Fruit fly (Drosophila melanogaster): ENCODE measurements around the gene CG32240.

CG32240 gene

DNA sequence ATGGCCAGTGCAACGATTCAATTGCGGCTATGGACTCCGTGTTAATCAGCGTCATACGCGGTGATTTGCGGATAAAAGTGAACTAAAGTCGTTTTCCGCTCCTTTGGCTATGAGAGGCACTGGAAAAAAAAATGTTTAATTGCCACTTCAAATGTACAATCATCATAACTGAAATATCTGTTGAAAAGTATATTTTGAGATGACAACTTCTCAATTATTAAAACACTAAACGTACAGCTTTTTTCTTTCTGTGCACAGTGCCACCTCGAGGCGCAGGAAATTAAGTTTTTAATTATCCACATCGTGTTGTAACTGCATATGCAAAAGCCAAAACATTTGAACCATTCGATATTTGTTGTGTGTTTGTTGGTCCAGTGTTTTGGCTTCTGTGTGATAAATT is 11.4 kb upstream of the CG32240 start (continued):
- TF ChIP-seq ss (GFP tag; optimal IDR thresholded peaks at IDR 0.05) = no peak
- peak; percentile 23 for TF ChIP-seq achi (GFP tag; optimal IDR thresholded peaks at IDR 0.05)
- no peak for TF ChIP-seq Ets21C (GFP tag; optimal IDR thresholded peaks at IDR 0.05)
- peak; percentile 80 for TF ChIP-seq CG15336 (GFP tag; IDR thresholded peaks at IDR 0.05)
- no peak for TF ChIP-seq Eip93F (GFP tag; optimal IDR thresholded peaks at IDR 0.05)
- TF ChIP-seq dsx (GFP tag; optimal IDR thresholded peaks at IDR 0.05; ENCODE audit: poor library complexity, severe bottlenecking) = no peak
- TF ChIP-seq Smox (GFP tag; optimal IDR thresholded peaks at IDR 0.05) = no peak
- no peak for TF ChIP-seq CG11902 (GFP tag; optimal IDR thresholded peaks at IDR 0.05)
- no peak for TF ChIP-seq spab (GFP tag; optimal IDR thresholded peaks at IDR 0.05)
- TF ChIP-seq dac (GFP tag; optimal IDR thresholded peaks at IDR 0.05) = peak; percentile 37
- peak; percentile 70 for TF ChIP-seq Hr4 (GFP tag; optimal IDR thresholded peaks at IDR 0.05)
- no peak for TF ChIP-seq salr (GFP tag; optimal IDR thresholded peaks at IDR 0.05)
- peak; percentile 78 for TF ChIP-seq CG6276 (GFP tag; optimal IDR thresholded peaks at IDR 0.05)
- TF ChIP-seq CG1621 (tag; optimal IDR thresholded peaks at IDR 0.05) = no peak
- TF ChIP-seq CG8119 (GFP tag; IDR thresholded peaks at IDR 0.05) = peak; percentile 68
- no peak for TF ChIP-seq Sox15 (GFP tag; optimal IDR thresholded peaks at IDR 0.05)
- peak; percentile 73 for TF ChIP-seq CG6163 (GFP tag; IDR thresholded peaks at IDR 0.05)
- no peak for TF ChIP-seq fkh (GFP tag; optimal IDR thresholded peaks at IDR 0.05)
- no peak for TF ChIP-seq CG3032 (tag; optimal IDR thresholded peaks at IDR 0.05)
- no peak for TF ChIP-seq Ets96B (tag; optimal IDR thresholded peaks at IDR 0.05)
- TF ChIP-seq CG6854 (GFP tag; optimal IDR thresholded peaks at IDR 0.05) = no peak
- TF ChIP-seq CG6808 (GFP tag; optimal IDR thresholded peaks at IDR 0.05) = no peak
- peak; percentile 48 for TF ChIP-seq pdm3 (GFP tag; optimal IDR thresholded peaks at IDR 0.05)
- no peak for TF ChIP-seq Lpt (GFP tag; optimal IDR thresholded peaks at IDR 0.05)
- TF ChIP-seq Blimp-1 (GFP tag; optimal IDR thresholded peaks at IDR 0.05) = no peak
- no peak for TF ChIP-seq fd59A (GFP tag; optimal IDR thresholded peaks at IDR 0.05)
- peak; percentile 68 for TF ChIP-seq Eip78C (GFP tag)
- TF ChIP-seq cyc (GFP tag; optimal IDR thresholded peaks at IDR 0.05) = no peak

- TF ChIP-seq CG34406 (GFP tag; optimal IDR thresholded peaks at IDR 0.05) = no peak
- no peak for TF ChIP-seq Hr38 (GFP tag; optimal IDR thresholded peaks at IDR 0.05)
- TF ChIP-seq CG7368 (GFP tag; optimal IDR thresholded peaks at IDR 0.05) = no peak
- TF ChIP-seq CG16779 (tag; optimal IDR thresholded peaks at IDR 0.05) = no peak
- no peak for TF ChIP-seq CG8119 (GFP tag; IDR thresholded peaks at IDR 0.05)
- TF ChIP-seq CG8319 (GFP tag; optimal IDR thresholded peaks at IDR 0.05) = no peak
- TF ChIP-seq ss (GFP tag; optimal IDR thresholded peaks at IDR 0.05) = no peak
- no peak for TF ChIP-seq Ets96B (tag; optimal IDR thresholded peaks at IDR 0.05)
- no peak for TF ChIP-seq CG6276 (GFP tag; optimal IDR thresholded peaks at IDR 0.05)
- no peak for TF ChIP-seq Eip93F (GFP tag; optimal IDR thresholded peaks at IDR 0.05)
- no peak for TF ChIP-seq CG6163 (GFP tag; IDR thresholded peaks at IDR 0.05)
- no peak for TF ChIP-seq Eip75B (GFP tag; optimal IDR thresholded peaks at IDR 0.05)
- no peak for TF ChIP-seq CG4318 (GFP tag; optimal IDR thresholded peaks at IDR 0.05)
- no peak for TF ChIP-seq Lpt (GFP tag; optimal IDR thresholded peaks at IDR 0.05)
- peak; percentile 39 for TF ChIP-seq CG3919 (GFP tag; optimal IDR thresholded peaks at IDR 0.05)
- TF ChIP-seq dsx (GFP tag; optimal IDR thresholded peaks at IDR 0.05; ENCODE audit: poor library complexity, severe bottlenecking) = no peak
- no peak for TF ChIP-seq dac (GFP tag; optimal IDR thresholded peaks at IDR 0.05)
- no peak for TF ChIP-seq Sox15 (GFP tag; optimal IDR thresholded peaks at IDR 0.05)
- peak; percentile 54 for TF ChIP-seq topi (GFP tag; optimal IDR thresholded peaks at IDR 0.05)
- TF ChIP-seq esn (GFP tag; optimal IDR thresholded peaks at IDR 0.05) = peak; percentile 38
- no peak for TF ChIP-seq CG6854 (GFP tag; optimal IDR thresholded peaks at IDR 0.05)
- TF ChIP-seq fkh (GFP tag; optimal IDR thresholded peaks at IDR 0.05) = no peak
- TF ChIP-seq CG6808 (GFP tag; optimal IDR thresholded peaks at IDR 0.05) = no peak
- TF ChIP-seq fd85E (GFP tag; optimal IDR thresholded peaks at IDR 0.05) = no peak
- TF ChIP-seq Ets21C (GFP tag; optimal IDR thresholded peaks at IDR 0.05) = no peak
- TF ChIP-seq CG10631 (GFP tag; optimal IDR thresholded peaks at IDR 0.05) = no peak
- TF ChIP-seq CG8632 (GFP tag; optimal IDR thresholded peaks at IDR 0.05) = no peak
- no peak for TF ChIP-seq Gug (GFP tag; IDR thresholded peaks at IDR 0.05)
- peak; percentile 72 for TF ChIP-seq svp (GFP tag)
- TF ChIP-seq Smox (GFP tag; optimal IDR thresholded peaks at IDR 0.05) = peak; percentile 30
- TF ChIP-seq spab (GFP tag; optimal IDR thresholded peaks at IDR 0.05) = no peak
- TF ChIP-seq CG31627 (GFP tag; optimal IDR thresholded peaks at IDR 0.05) = peak; percentile 47
- no peak for TF ChIP-seq OdsH (GFP tag; optimal IDR thresholded peaks at IDR 0.05)
- no peak for TF ChIP-seq CG32006 (GFP tag; optimal IDR thresholded peaks at IDR 0.05)
- TF ChIP-seq vri (GFP tag; optimal IDR thresholded peaks at IDR 0.05) = no peak
- TF ChIP-seq CG11294 (GFP tag; IDR thresholded peaks at IDR 0.05) = no peak
- TF ChIP-seq CG11902 (GFP tag; optimal IDR thresholded peaks at IDR 0.05) = no peak
- TF ChIP-seq CG10669 (GFP tag; optimal IDR thresholded peaks at IDR 0.05) = no peak
These were observed 7.7 kb upstream of the CG32240 start for dm6 chr3L:4389104-4389503.
